Fruit fly (Drosophila melanogaster) whole organism, adult: ENCODE data around the gene asf1.
A peak's percentile ranks its signal among the peaks of the same experiment; 100 is the strongest.

ENCODE experiments used
- CG5204 ChIP-seq: fragments of 200-800 bp; sonication (Bioruptor generic); optimal IDR thresholded peaks from 2 replicates; lab custom pipeline; 2016; ENCODE audit warnings: missing biosample characterization, missing genetic modification characterization
- cic ChIP-seq: fragments of 200-800 bp; sonication (Bioruptor generic); optimal IDR thresholded peaks from 2 replicates; lab custom pipeline; 2017; ENCODE audit warnings: missing biosample characterization, mild to moderate bottlenecking, missing genetic modification characterization, moderate library complexity
- cnc ChIP-seq, 2 experiments: fragments of >200 bp; optimal IDR thresholded peaks; 2 replicates each; lab custom pipeline; 2017

DNA sequence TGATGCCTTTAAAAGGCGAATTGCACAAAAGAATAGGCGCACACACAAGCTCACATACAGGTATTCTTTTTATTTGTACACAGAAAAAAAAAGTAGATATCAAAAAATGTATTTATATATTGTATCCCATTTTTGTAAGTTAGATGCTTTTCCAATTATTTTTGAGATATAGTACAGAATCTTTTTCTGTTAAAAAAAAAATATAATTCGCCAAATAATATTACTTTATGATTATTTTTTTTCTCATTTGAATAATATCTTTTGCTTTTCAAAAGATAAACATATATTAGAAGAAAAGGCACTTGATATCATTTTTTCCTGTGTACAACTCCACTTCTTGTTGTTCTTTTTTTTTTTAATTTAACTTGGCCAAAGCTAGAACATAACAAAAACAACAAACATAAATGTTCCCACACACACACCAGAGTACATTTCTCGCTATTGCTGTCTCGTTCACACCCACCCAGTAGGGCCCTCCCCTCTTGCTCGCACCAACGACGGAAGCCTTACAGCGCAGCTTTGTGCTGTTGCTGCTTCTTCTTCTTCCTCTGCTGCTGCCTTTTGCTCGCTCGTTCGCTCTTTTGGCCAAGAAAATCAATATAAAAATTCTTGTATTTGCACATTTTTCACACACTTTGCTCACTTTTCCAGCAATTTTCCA, 16.2 kb downstream of the asf1 start:
- no peak for TF ChIP-seq cnc (optimal IDR thresholded peaks at IDR 0.05; lab: Kevin White, UChicago)
- TF ChIP-seq CG5204 (GFP tag; lab: Kevin White, UChicago), result peak; percentile 13
- no peak for TF ChIP-seq cic (GFP tag; lab: Kevin White, UChicago)
